Fruit fly (Drosophila melanogaster) whole organism, wandering third instar larva: ENCODE data around the gene Mgstl.

Source experiments
- Abd-B ChIP-seq: fragments of >200 bp; optimal IDR thresholded peaks from 2 replicates; lab custom pipeline; 2017; ENCODE audit warnings: missing biosample characterization, missing genetic modification characterization
- CG32264 ChIP-seq: fragments of 200-800 bp; sonication (Bioruptor generic); optimal IDR thresholded peaks from 2 replicates; lab custom pipeline; 2016; ENCODE audit warnings: missing biosample characterization, missing genetic modification characterization
- CG9705 ChIP-seq: fragments of 200-800 bp; sonication (Bioruptor generic); optimal IDR thresholded peaks from 2 replicates; lab custom pipeline; 2018; ENCODE audit warnings: missing biosample characterization, mild to moderate bottlenecking, missing genetic modification characterization
- CrebA ChIP-seq: fragments of 200-800 bp; sonication (Bioruptor generic); optimal IDR thresholded peaks from 2 replicates; lab custom pipeline; 2016; ENCODE audit warnings: missing biosample characterization, mild to moderate bottlenecking, missing genetic modification characterization, borderline replicate concordance
- Dfd ChIP-seq: fragments of >200 bp; optimal IDR thresholded peaks from 2 replicates; lab custom pipeline; 2017; ENCODE audit warnings: missing biosample characterization, missing genetic modification characterization
- Dif ChIP-seq: fragments of 200-275, 200-300 bp; sonication (Bioruptor generic); optimal IDR thresholded peaks from 2 replicates; lab custom pipeline; 2018; ENCODE audit warnings: missing biosample characterization, missing genetic modification characterization; ENCODE audit not compliant: partially characterized antibody
- GATAd ChIP-seq: sonication (Bioruptor generic); optimal IDR thresholded peaks from 2 replicates; lab custom pipeline; 2016; ENCODE audit warnings: missing biosample characterization, missing genetic modification characterization
- HLH106 ChIP-seq: fragments of 200-800 bp; optimal IDR thresholded peaks from 3 replicates; lab custom pipeline; 2019; ENCODE audit warnings: missing biosample characterization, mild to moderate bottlenecking, missing genetic modification characterization, moderate library complexity
- Hnf4 ChIP-seq: fragments of 200-800 bp; sonication (Bioruptor generic); optimal IDR thresholded peaks from 2 replicates; lab custom pipeline; 2016; ENCODE audit warnings: missing biosample characterization, mild to moderate bottlenecking, missing genetic modification characterization
- Hr78 ChIP-seq: fragments of >200 bp; optimal IDR thresholded peaks from 2 replicates; lab custom pipeline; 2017; ENCODE audit warnings: missing biosample characterization, missing genetic modification characterization
- Hr83 ChIP-seq: fragments of 200-300 bp; sonication (Bioruptor generic); optimal IDR thresholded peaks from 2 replicates; lab custom pipeline; 2016; ENCODE audit warnings: missing biosample characterization, mild to moderate bottlenecking, missing genetic modification characterization, moderate library complexity; ENCODE audit not compliant: poor library complexity, severe bottlenecking
- Jra ChIP-seq: sonication (Bioruptor generic); optimal IDR thresholded peaks from 2 replicates; lab custom pipeline; 2016; ENCODE audit warnings: missing biosample characterization, missing genetic modification characterization
- Mio ChIP-seq: sonication (Bioruptor generic); optimal IDR thresholded peaks from 2 replicates; lab custom pipeline; 2016; ENCODE audit warnings: missing biosample characterization, missing genetic modification characterization
- Myc ChIP-seq: fragments of >200 bp; optimal IDR thresholded peaks from 2 replicates; lab custom pipeline; 2017
- N ChIP-seq: fragments of >200 bp; optimal IDR thresholded peaks from 2 replicates; lab custom pipeline; 2018; ENCODE audit warnings: missing biosample characterization, missing external identifiers, missing genetic modification characterization
- OdsH ChIP-seq: fragments of 200-800 bp; sonication (Bioruptor generic); optimal IDR thresholded peaks from 2 replicates; lab custom pipeline; 2016; ENCODE audit warnings: missing biosample characterization, mild to moderate bottlenecking, missing genetic modification characterization
- Rel ChIP-seq, 2 experiments: fragments of 200-800 bp; sonication (Bioruptor generic) in 1 of 2; optimal IDR thresholded peaks; 2 replicates in 1 of 2; 3 replicates in 1 of 2; lab custom pipeline; 2016 to 2019; ENCODE audit warnings: mild to moderate bottlenecking in 2 of 2, missing biosample characterization in 2 of 2, missing genetic modification characterization in 2 of 2, moderate library complexity in 1 of 2
- Sp1 ChIP-seq: fragments of 200-800 bp; sonication (Bioruptor generic); optimal IDR thresholded peaks from 3 replicates; lab custom pipeline; 2019; ENCODE audit warnings: missing biosample characterization, mild to moderate bottlenecking, missing genetic modification characterization, moderate library complexity
- Vsx2 ChIP-seq: fragments of 200-300, 225-300 bp; sonication (Bioruptor generic); optimal IDR thresholded peaks from 2 replicates; lab custom pipeline; 2018; ENCODE audit warnings: missing biosample characterization, missing genetic modification characterization; ENCODE audit not compliant: partially characterized antibody
- br ChIP-seq: fragments of 200-800 bp; sonication (Bioruptor generic); optimal IDR thresholded peaks from 2 replicates; lab custom pipeline; 2016; ENCODE audit warnings: missing biosample characterization, missing genetic modification characterization
- brk ChIP-seq: fragments of 200-800 bp; sonication (Bioruptor generic); optimal IDR thresholded peaks from 2 replicates; lab custom pipeline; 2016; ENCODE audit warnings: missing biosample characterization, mild to moderate bottlenecking, missing genetic modification characterization
- dl ChIP-seq, 2 experiments: fragments of 175-275, 200-275 bp in 1 of 2; fragments of 200-275 bp in 1 of 2; sonication (Bioruptor generic); optimal IDR thresholded peaks; lab custom pipeline; 2018; ENCODE audit warnings: mild to moderate bottlenecking in 2 of 2, missing biosample characterization in 2 of 2, missing genetic modification characterization in 2 of 2, moderate library complexity in 2 of 2; ENCODE audit not compliant: partially characterized antibody in 2 of 2, insufficient read depth in 1 of 2
- dmrt93B ChIP-seq: fragments of 200-800 bp; sonication (Bioruptor generic); optimal IDR thresholded peaks from 2 replicates; lab custom pipeline; 2018; ENCODE audit warnings: missing biosample characterization, mild to moderate bottlenecking, missing genetic modification characterization
- dsf ChIP-seq: sonication (Bioruptor generic); optimal IDR thresholded peaks from 2 replicates; lab custom pipeline; 2016; ENCODE audit warnings: missing biosample characterization, missing genetic modification characterization, borderline replicate concordance
- ey ChIP-seq: fragments of 200-800 bp; sonication (Bioruptor generic); optimal IDR thresholded peaks from 2 replicates; lab custom pipeline; 2016; ENCODE audit warnings: missing biosample characterization, missing genetic modification characterization
- foxo ChIP-seq, 2 experiments: fragments of 200-800 bp; sonication (Bioruptor generic); optimal IDR thresholded peaks; 2 replicates in 1 of 2; 3 replicates in 1 of 2; lab custom pipeline; 2016 to 2017; ENCODE audit warnings: missing biosample characterization in 2 of 2, missing genetic modification characterization in 2 of 2
- fru ChIP-seq: fragments of 200-800 bp; sonication (Bioruptor generic); optimal IDR thresholded peaks from 3 replicates; lab custom pipeline; 2016; ENCODE audit warnings: missing biosample characterization, mild to moderate bottlenecking, missing genetic modification characterization
- h ChIP-seq: fragments of 200-800 bp; sonication (Bioruptor generic); optimal IDR thresholded peaks from 3 replicates; lab custom pipeline; 2016; ENCODE audit warnings: missing biosample characterization, mild to moderate bottlenecking, missing genetic modification characterization
- jim ChIP-seq: fragments of 175-275, 200-325 bp; sonication (Bioruptor generic); optimal IDR thresholded peaks from 2 replicates; lab custom pipeline; 2016; ENCODE audit warnings: missing biosample characterization, mild to moderate bottlenecking, missing genetic modification characterization
- lola ChIP-seq: fragments of >200 bp; optimal IDR thresholded peaks from 2 replicates; lab custom pipeline; 2017; ENCODE audit warnings: missing biosample characterization, missing genetic modification characterization
- pan ChIP-seq: fragments of >200 bp; optimal IDR thresholded peaks from 2 replicates; lab custom pipeline; 2017
- psq ChIP-seq: fragments of 200-800 bp; sonication (Bioruptor generic); optimal IDR thresholded peaks from 3 replicates; lab custom pipeline; 2017; ENCODE audit warnings: missing biosample characterization, mild to moderate bottlenecking, missing genetic modification characterization, moderate library complexity
- rgr ChIP-seq: fragments of 200-800 bp; sonication (Bioruptor generic); optimal IDR thresholded peaks from 3 replicates; lab custom pipeline; 2016; ENCODE audit warnings: missing biosample characterization, mild to moderate bottlenecking, missing genetic modification characterization
- sage ChIP-seq: fragments of 200-800 bp; sonication (Bioruptor generic); optimal IDR thresholded peaks from 2 replicates; lab custom pipeline; 2016; ENCODE audit warnings: missing biosample characterization, mild to moderate bottlenecking, missing genetic modification characterization
- sv ChIP-seq: fragments of 200-800 bp; sonication (Bioruptor generic); optimal IDR thresholded peaks from 3 replicates; lab custom pipeline; 2016; ENCODE audit warnings: missing biosample characterization, missing genetic modification characterization
- tai ChIP-seq: sonication (Bioruptor generic); optimal IDR thresholded peaks from 2 replicates; lab custom pipeline; 2016; ENCODE audit warnings: missing biosample characterization, missing genetic modification characterization
- usp ChIP-seq: fragments of >200 bp; optimal IDR thresholded peaks from 2 replicates; lab custom pipeline; 2017; ENCODE audit warnings: missing biosample characterization, missing genetic modification characterization
- woc ChIP-seq: sonication (Bioruptor generic); optimal IDR thresholded peaks from 2 replicates; lab custom pipeline; 2016; ENCODE audit warnings: missing biosample characterization, mild to moderate bottlenecking, missing genetic modification characterization

Mgstl gene

DNA sequence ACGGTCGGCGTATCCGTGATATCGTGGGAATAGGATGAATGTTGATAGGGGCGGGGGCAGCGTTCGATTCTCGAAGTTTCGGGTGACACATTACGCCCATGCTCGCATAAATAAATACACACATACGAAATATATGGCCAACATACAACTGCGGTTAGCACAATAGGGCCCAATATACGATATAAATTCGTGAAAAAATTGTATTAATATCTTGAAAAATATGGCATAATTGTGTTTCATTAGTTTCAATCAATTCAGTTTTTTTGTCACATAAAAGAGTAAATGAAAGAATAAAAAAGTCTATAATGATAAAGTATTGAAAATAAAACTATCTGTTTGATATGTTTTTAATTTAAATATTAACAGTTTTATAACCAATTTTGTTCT, 6.0 kb upstream of the Mgstl start:
- no peak for TF ChIP-seq CG32264 (GFP tag; lab: Kevin White, UChicago)
- TF ChIP-seq Myc (lab: Kevin White, UChicago): no peak
- no peak for TF ChIP-seq lola (GFP tag; lab: Kevin White, UChicago)
- TF ChIP-seq Hr78 (GFP tag; lab: Kevin White, UChicago): no peak
- TF ChIP-seq woc (GFP tag; lab: Kevin White, UChicago): peak; percentile 13
- TF ChIP-seq ey: no peak
- no peak for TF ChIP-seq pan (lab: Kevin White, UChicago)
- TF ChIP-seq N (GFP tag; lab: Kevin White, UChicago): no peak

DNA sequence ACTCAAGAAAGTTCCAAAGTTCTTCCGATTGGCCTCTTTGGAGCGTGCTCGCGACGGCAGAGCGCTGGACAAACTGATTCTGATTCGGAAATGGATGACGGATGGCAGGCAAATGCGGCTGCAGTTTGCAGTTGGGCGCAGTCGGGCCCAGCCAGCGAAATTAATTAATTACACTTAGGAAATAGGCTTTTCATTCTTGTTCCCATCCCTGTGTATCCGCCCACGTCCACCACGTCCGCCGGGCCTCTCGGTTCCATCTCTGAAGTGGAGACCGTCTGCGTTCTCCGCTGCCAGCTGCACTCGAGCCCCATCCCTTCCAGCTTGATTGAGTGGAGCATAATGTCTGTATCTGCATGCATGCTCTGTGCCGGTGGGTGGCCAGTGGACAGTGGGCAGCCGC, 1.4 kb upstream of the Mgstl start, which contains the start of gene CG15449:
Gene CG15449, minus strand, starts transcription at position 101 of the 400 bp plus-strand sequence.
- TF ChIP-seq CG32264 (GFP tag; lab: Kevin White, UChicago) (no peak), fru (GFP tag; lab: Kevin White, UChicago) (no peak), OdsH (GFP tag; lab: Kevin White, UChicago) (no peak), GATAd (GFP tag; lab: Kevin White, UChicago) (no peak), jim (GFP tag; lab: Kevin White, UChicago) (no peak), dmrt93B (no peak)

- TF ChIP-seq Rel (GFP tag; optimal IDR thresholded peaks at IDR 0.05; lab: Kevin White, UChicago) (no peak), Rel (tag; optimal IDR thresholded peaks at IDR 0.05; lab: Kevin White, UChicago) (peak; percentile 76), brk (GFP tag; lab: Kevin White, UChicago) (peak; percentile 71), tai (no peak), Hr78 (GFP tag; lab: Kevin White, UChicago) (no peak), Jra (no peak), lola (GFP tag; lab: Kevin White, UChicago) (no peak), dl (GFP tag; optimal IDR thresholded peaks at IDR 0.05; lab: Kevin White, UChicago; ENCODE audit: insufficient read depth in 1 of 2, partially characterized antibody in 2 of 2) (no peak), jim (GFP tag; lab: Kevin White, UChicago) (no peak), woc (GFP tag; lab: Kevin White, UChicago) (peak; percentile 57), OdsH (GFP tag; lab: Kevin White, UChicago) (peak; percentile 78), Hr83 (GFP tag; lab: Kevin White, UChicago) (no peak), Dfd (GFP tag; lab: Kevin White, UChicago) (no peak), br (GFP tag; lab: Kevin White, UChicago) (peak; percentile 50), psq (GFP tag; lab: Kevin White, UChicago) (peak; percentile 75), HLH106 (tag; lab: Kevin White, UChicago) (peak; percentile 92), Myc (lab: Kevin White, UChicago) (no peak), Sp1 (GFP tag; lab: Kevin White, UChicago) (peak; percentile 86), dsf (GFP tag; lab: Kevin White, UChicago) (no peak), sage (GFP tag; lab: Kevin White, UChicago) (peak; percentile 57), h (peak; percentile 82), pan (lab: Kevin White, UChicago) (no peak), foxo (GFP tag; optimal IDR thresholded peaks at IDR 0.05; lab: Kevin White, UChicago) (peak in 1 of 2 experiments; percentile 81), CG9705 (peak; percentile 79), Vsx2 (GFP tag; lab: Kevin White, UChicago) (no peak), fru (GFP tag; lab: Kevin White, UChicago) (peak; percentile 72), GATAd (GFP tag; lab: Kevin White, UChicago) (no peak), CG32264 (GFP tag; lab: Kevin White, UChicago) (no peak), Dif (GFP tag; lab: Kevin White, UChicago) (no peak), dmrt93B (peak; percentile 72), Hnf4 (GFP tag; lab: Kevin White, UChicago) (peak; percentile 69), ey (peak; percentile 40), N (GFP tag; lab: Kevin White, UChicago) (no peak), Abd-B (no peak), sv (GFP tag; lab: Kevin White, UChicago) (peak; percentile 52), CrebA (GFP tag; lab: Kevin White, UChicago) (no peak), Mio (GFP tag; lab: Kevin White, UChicago) (no peak), rgr (GFP tag; lab: Kevin White, UChicago) (peak; percentile 84), usp (no peak)
These were observed 951 bp downstream of the Mgstl start for dm6 chrX:21042638-21043513.
